Fruit fly (Drosophila melanogaster) whole organism, embryonic: ENCODE measurements around the gene Drs.

ENCODE experiments used
- Aef1 ChIP-seq: fragments of 200-800 bp; sonication (Bioruptor generic); IDR thresholded peaks from 3 replicates; pipeline ENCODE4 v1.3.6; 2022; ENCODE audit warnings: missing biosample characterization, missing genetic modification characterization
- Asciz ChIP-seq: fragments of 200-800 bp; sonication (Bioruptor generic); optimal IDR thresholded peaks from 2 replicates; lab custom pipeline; 2017; ENCODE audit warnings: missing biosample characterization, mild to moderate bottlenecking, missing genetic modification characterization, missing genetic modification reagents
- Awh ChIP-seq: fragments of 200-800 bp; sonication (Bioruptor generic); IDR thresholded peaks from 2 replicates; pipeline ENCODE4, ENCODE4 v1.3.6; 2022; ENCODE audit warnings: missing biosample characterization, missing genetic modification characterization
- CG10462 ChIP-seq: fragments of 200-800 bp; sonication (Bioruptor generic); optimal IDR thresholded peaks from 2 replicates; lab custom pipeline; 2016; ENCODE audit warnings: missing biosample characterization, missing genetic modification characterization
- CG10543 ChIP-seq: fragments of 200-800 bp; sonication (Bioruptor generic); optimal IDR thresholded peaks from 3 replicates; lab custom pipeline; 2017; ENCODE audit warnings: missing biosample characterization, mild to moderate bottlenecking, missing genetic modification characterization, moderate library complexity
- CG15514 ChIP-seq: fragments of 200-800 bp; sonication (Bioruptor generic); optimal IDR thresholded peaks from 3 replicates; lab custom pipeline; 2017; ENCODE audit warnings: missing biosample characterization, missing genetic modification characterization, mild to moderate bottlenecking, moderate library complexity, missing genetic modification reagents
- CG15601 ChIP-seq: fragments of 200-800 bp; sonication (Bioruptor generic); optimal IDR thresholded peaks from 3 replicates; lab custom pipeline; 2019; ENCODE audit warnings: missing biosample characterization, mild to moderate bottlenecking, missing genetic modification characterization, moderate library complexity
- CG15696 ChIP-seq: fragments of 200-800 bp; sonication (Bioruptor generic); optimal IDR thresholded peaks from 2 replicates; lab custom pipeline; 2019; ENCODE audit warnings: missing biosample characterization, mild to moderate bottlenecking, missing genetic modification characterization, moderate library complexity
- CG17802 ChIP-seq: fragments of 200-800 bp; sonication (Bioruptor generic); optimal IDR thresholded peaks from 2 replicates; lab custom pipeline; 2018; ENCODE audit warnings: missing biosample characterization, mild to moderate bottlenecking, missing genetic modification characterization, moderate library complexity
- CG1792 ChIP-seq: fragments of 200-800 bp; sonication (Bioruptor generic); optimal IDR thresholded peaks from 2 replicates; lab custom pipeline; 2016; ENCODE audit warnings: missing biosample characterization, missing genetic modification characterization
- CG18262 ChIP-seq: fragments of 200-800 bp; optimal IDR thresholded peaks from 3 replicates; lab custom pipeline; 2019; ENCODE audit warnings: missing biosample characterization, mild to moderate bottlenecking, missing genetic modification characterization, moderate library complexity
- CG1832 ChIP-seq: fragments of 200-800 bp; sonication (Bioruptor generic); optimal IDR thresholded peaks from 2 replicates; lab custom pipeline; 2017; ENCODE audit warnings: missing biosample characterization, mild to moderate bottlenecking, missing genetic modification characterization, inconsistent platforms
- CG2199 ChIP-seq: fragments of 200-800 bp; sonication (Bioruptor generic); IDR thresholded peaks from 3 replicates; pipeline ENCODE4 v1.3.6; 2022; ENCODE audit warnings: missing biosample characterization, missing genetic modification characterization
- CG2875 ChIP-seq: fragments of 200-800 bp; sonication (Bioruptor generic); optimal IDR thresholded peaks from 2 replicates; lab custom pipeline; 2017; ENCODE audit warnings: missing biosample characterization, mild to moderate bottlenecking, missing genetic modification characterization, missing genetic modification reagents
- CG4707 ChIP-seq: fragments of 200-800 bp; sonication (Bioruptor generic); optimal IDR thresholded peaks from 2 replicates; lab custom pipeline; 2018; ENCODE audit warnings: missing biosample characterization, mild to moderate bottlenecking, missing genetic modification characterization, moderate library complexity
- CG6654 ChIP-seq: fragments of 200-800 bp; sonication (Bioruptor generic); optimal IDR thresholded peaks from 2 replicates; lab custom pipeline; 2017; ENCODE audit warnings: missing biosample characterization, mild to moderate bottlenecking, missing genetic modification characterization
- CG6689 ChIP-seq: fragments of 200-800 bp; sonication (Bioruptor generic); IDR thresholded peaks from 2 replicates; pipeline ENCODE4 v1.3.6; 2022; ENCODE audit warnings: missing biosample characterization, missing genetic modification characterization
- CG7372 ChIP-seq: fragments of 200-800 bp; sonication (Bioruptor generic); IDR thresholded peaks from 2 replicates; pipeline ENCODE4 v1.3.6; 2022; ENCODE audit warnings: missing biosample characterization, missing genetic modification characterization
- CG8359 ChIP-seq: fragments of 200-800 bp; sonication (Bioruptor generic); optimal IDR thresholded peaks from 2 replicates; lab custom pipeline; 2017; ENCODE audit warnings: missing biosample characterization, mild to moderate bottlenecking, missing genetic modification characterization, borderline replicate concordance
- CG8388 ChIP-seq: fragments of 200-800 bp; sonication (Bioruptor generic); optimal IDR thresholded peaks from 2 replicates; lab custom pipeline; 2019; ENCODE audit warnings: missing biosample characterization, mild to moderate bottlenecking, missing genetic modification characterization, moderate library complexity
- Dfd ChIP-seq, 2 experiments: fragments of >200 bp; optimal IDR thresholded peaks; 2 replicates each; lab custom pipeline; 2017; ENCODE audit warnings: missing biosample characterization in 2 of 2, missing genetic modification characterization in 2 of 2
- Dref ChIP-seq: fragments of 200-800 bp; sonication (Bioruptor generic); IDR thresholded peaks from 2 replicates; pipeline ENCODE4 v1.3.6; 2022; ENCODE audit warnings: missing biosample characterization, missing genetic modification characterization
- H15 ChIP-seq: fragments of 200-800 bp; sonication (Bioruptor generic); IDR thresholded peaks from 3 replicates; pipeline ENCODE4 v1.3.6; 2022; ENCODE audit warnings: missing biosample characterization, missing genetic modification characterization
- Hand ChIP-seq: fragments of 200-800 bp; sonication (Bioruptor generic); optimal IDR thresholded peaks from 2 replicates; lab custom pipeline; 2017; ENCODE audit warnings: mild to moderate bottlenecking, missing biosample characterization, missing genetic modification reagents, missing genetic modification characterization
- Hmr ChIP-seq: fragments of 200-800 bp; sonication (Bioruptor generic); optimal IDR thresholded peaks from 3 replicates; lab custom pipeline; 2017; ENCODE audit warnings: mild to moderate bottlenecking, missing biosample characterization, missing genetic modification reagents, missing genetic modification characterization
- Lpt ChIP-seq: fragments of >200 bp; optimal IDR thresholded peaks from 2 replicates; lab custom pipeline; 2018; ENCODE audit warnings: missing biosample characterization, missing genetic modification characterization
- Med ChIP-seq: fragments of 200-800 bp; sonication (Bioruptor generic); peaks from one replicate; lab custom pipeline; 2016; ENCODE audit warnings: missing biosample characterization, missing genetic modification characterization, mild to moderate bottlenecking, inconsistent platforms, moderate library complexity
- Meics ChIP-seq: fragments of 200-800 bp; sonication (Bioruptor generic); optimal IDR thresholded peaks from 2 replicates; lab custom pipeline; 2017; ENCODE audit warnings: missing biosample characterization, mild to moderate bottlenecking, missing genetic modification characterization
- NC2β ChIP-seq: fragments of 200-800 bp; sonication (Bioruptor generic); optimal IDR thresholded peaks from 2 replicates; lab custom pipeline; 2016; ENCODE audit warnings: missing biosample characterization, missing genetic modification characterization
- Neu2 ChIP-seq: fragments of 200-800 bp; sonication (Bioruptor generic); optimal IDR thresholded peaks from 3 replicates; lab custom pipeline; 2016; ENCODE audit warnings: missing biosample characterization, missing genetic modification characterization, borderline replicate concordance
- Tbp ChIP-seq: fragments of >200 bp; optimal IDR thresholded peaks from 2 replicates; lab custom pipeline; 2018; ENCODE audit warnings: missing biosample characterization, missing genetic modification characterization
- amos ChIP-seq: fragments of 200-800 bp; sonication (Bioruptor generic); IDR thresholded peaks from 2 replicates; pipeline ENCODE4 v1.3.6; 2022; ENCODE audit warnings: missing biosample characterization, missing genetic modification characterization; ENCODE audit not compliant: partially characterized antibody
- chn ChIP-seq: fragments of 200-800 bp; sonication (Bioruptor generic); optimal IDR thresholded peaks from 2 replicates; lab custom pipeline; 2016; ENCODE audit warnings: missing biosample characterization, missing genetic modification characterization
- crc ChIP-seq: fragments of 200-800 bp; sonication (Bioruptor generic); optimal IDR thresholded peaks from 2 replicates; lab custom pipeline; 2016; ENCODE audit warnings: missing biosample characterization, missing genetic modification characterization
- cwo ChIP-seq: fragments of 200-800 bp; sonication (Bioruptor generic); optimal IDR thresholded peaks from 3 replicates; lab custom pipeline; 2017; ENCODE audit warnings: missing biosample characterization, missing genetic modification characterization, mild to moderate bottlenecking, moderate library complexity, missing genetic modification reagents
- dan ChIP-seq: fragments of 200-800 bp; sonication (Bioruptor generic); IDR thresholded peaks from 2 replicates; pipeline ENCODE4 v1.3.6; 2022; ENCODE audit warnings: missing biosample characterization, missing genetic modification characterization
- fd64A ChIP-seq: fragments of 200-800 bp; sonication (Bioruptor generic); optimal IDR thresholded peaks from 3 replicates; lab custom pipeline; 2018; ENCODE audit warnings: missing biosample characterization, mild to moderate bottlenecking, missing genetic modification characterization
- fru ChIP-seq: fragments of >200 bp; optimal IDR thresholded peaks from 2 replicates; lab custom pipeline; 2017
- fu2 ChIP-seq: fragments of 200-800 bp; sonication (Bioruptor generic); optimal IDR thresholded peaks from 2 replicates; lab custom pipeline; 2016; ENCODE audit warnings: missing biosample characterization, missing genetic modification characterization
- gcm2 ChIP-seq: fragments of 200-800 bp; sonication (Bioruptor generic); optimal IDR thresholded peaks from 2 replicates; lab custom pipeline; 2016; ENCODE audit warnings: missing biosample characterization, missing genetic modification characterization
- grn ChIP-seq: fragments of 200-800 bp; sonication (Bioruptor generic); optimal IDR thresholded peaks from 3 replicates; lab custom pipeline; 2017; ENCODE audit warnings: missing biosample characterization, missing genetic modification characterization
- otp ChIP-seq: fragments of 200-800 bp; sonication (Bioruptor generic); IDR thresholded peaks from 3 replicates; pipeline ENCODE4, ENCODE4 v1.3.6; 2022; ENCODE audit warnings: missing biosample characterization, missing genetic modification characterization
- pb ChIP-seq: fragments of 200-800 bp; sonication (Bioruptor generic); optimal IDR thresholded peaks from 3 replicates; lab custom pipeline; 2016; ENCODE audit warnings: missing biosample characterization, missing genetic modification characterization
- pros ChIP-seq: fragments of 200-800 bp; sonication (Bioruptor generic); optimal IDR thresholded peaks from 3 replicates; lab custom pipeline; 2019; ENCODE audit warnings: missing biosample characterization, mild to moderate bottlenecking, missing genetic modification characterization, moderate library complexity
- psq ChIP-seq: fragments of 200-800 bp; sonication (Bioruptor generic); optimal IDR thresholded peaks from 2 replicates; lab custom pipeline; 2017; ENCODE audit warnings: missing biosample characterization, missing genetic modification characterization
- pum ChIP-seq: fragments of 200-800 bp; sonication (Bioruptor generic); optimal IDR thresholded peaks from 2 replicates; lab custom pipeline; 2016; ENCODE audit warnings: missing biosample characterization, missing genetic modification characterization
- run ChIP-seq: fragments of 200-800 bp; sonication (Bioruptor generic); optimal IDR thresholded peaks from 3 replicates; lab custom pipeline; 2018; ENCODE audit warnings: missing biosample characterization, mild to moderate bottlenecking, missing genetic modification characterization
- shn ChIP-seq: fragments of 200-800 bp; sonication (Bioruptor generic); optimal IDR thresholded peaks from 3 replicates; lab custom pipeline; 2016; ENCODE audit warnings: missing biosample characterization, missing genetic modification characterization
- zf30C ChIP-seq: fragments of 200-800 bp; sonication (Bioruptor generic); optimal IDR thresholded peaks from 3 replicates; lab custom pipeline; 2018; ENCODE audit warnings: missing biosample characterization, mild to moderate bottlenecking, missing genetic modification characterization

Drs gene

dm6 chr3L:3388708-3389665 lies 19.6 kb downstream of the Drs start (continued):
- TF ChIP-seq CG15514 (GFP tag; lab: Kevin White, UChicago) (no peak), Med (GFP tag; lab: Kevin White, UChicago) (peak; percentile 68), grn (GFP tag; lab: Kevin White, UChicago) (no peak), pros (peak; percentile 40), H15 (GFP tag; lab: Robert Waterston, UW) (peak; percentile 20; the same call in 1 of the 3 replicates), Asciz (GFP tag; lab: Kevin White, UChicago) (no peak), amos (GFP tag; lab: Robert Waterston, UW) (no peak), run (tag; lab: Kevin White, UChicago) (no peak), chn (GFP tag; lab: Kevin White, UChicago) (no peak), CG7372 (GFP tag; lab: Robert Waterston, UW) (peak; percentile 21; the same call in 1 of the 2 replicates), pum (GFP tag; lab: Kevin White, UChicago) (no peak), cwo (GFP tag; lab: Kevin White, UChicago) (no peak), Awh (no peak; the same call in 1 of the 2 replicates), CG1792 (GFP tag; lab: Kevin White, UChicago) (no peak), Neu2 (no peak), Tbp (GFP tag; lab: Kevin White, UChicago) (no peak), CG6689 (GFP tag; lab: Robert Waterston, UW) (peak; percentile 8; the same call in 1 of the 2 replicates), CG2199 (GFP tag; lab: Robert Waterston, UW) (no peak), Aef1 (GFP tag; lab: Robert Waterston, UW) (no peak), Dref (GFP tag; lab: Robert Waterston, UW) (no peak), CG1832 (GFP tag; lab: Kevin White, UChicago) (no peak), CG10462 (GFP tag; lab: Kevin White, UChicago) (no peak), fd64A (GFP tag; lab: Kevin White, UChicago) (no peak), CG8359 (GFP tag; lab: Kevin White, UChicago) (no peak), CG2875 (GFP tag; lab: Kevin White, UChicago) (no peak), crc (GFP tag; lab: Kevin White, UChicago) (no peak), CG17802 (tag; lab: Kevin White, UChicago) (peak; percentile 41), otp (GFP tag; lab: Robert Waterston, UW) (no peak), CG6654 (no peak), psq (GFP tag; lab: Kevin White, UChicago) (no peak), gcm2 (GFP tag; lab: Kevin White, UChicago) (no peak), Meics (GFP tag; lab: Kevin White, UChicago) (no peak), Lpt (GFP tag; lab: Kevin White, UChicago) (no peak), Hand (GFP tag; lab: Kevin White, UChicago) (no peak), shn (no peak), CG4707 (GFP tag; lab: Kevin White, UChicago) (no peak), CG10543 (peak; percentile 8), fru (lab: Kevin White, UChicago) (no peak), NC2β (GFP tag; lab: Kevin White, UChicago) (peak; percentile 10), CG8388 (GFP tag; lab: Kevin White, UChicago) (no peak), Dfd (GFP tag; optimal IDR thresholded peaks at IDR 0.05; lab: Kevin White, UChicago) (no peak), pb (GFP tag; lab: Kevin White, UChicago) (no peak), CG15601 (no peak), dan (GFP tag; lab: Robert Waterston, UW) (no peak), CG18262 (tag; lab: Kevin White, UChicago) (no peak), CG15696 (tag; lab: Kevin White, UChicago) (no peak), fu2 (GFP tag; lab: Kevin White, UChicago) (no peak), zf30C (GFP tag; lab: Kevin White, UChicago) (peak; percentile 80), Hmr (GFP tag; lab: Kevin White, UChicago) (no peak)
